Fruit fly (Drosophila melanogaster) ovary, adult (tissue): Measurements from ENCODE around the gene mRpS24.

Source experiments
- CG17801 ChIP-seq: fragments of 200-800 bp; optimal IDR thresholded peaks from 2 replicates; lab custom pipeline; 2019; ENCODE audit warnings: missing biosample characterization, mild to moderate bottlenecking, missing genetic modification characterization, moderate library complexity; ENCODE audit not compliant: partially characterized antibody

mRpS24 gene

dm6 chr3R:24151924-24152809 is 11.2 kb downstream of the mRpS24 start, which contains the start of the genes p38a and CG6178:
Gene p38a, minus strand, starts transcription at chr3R:24152321.
Gene CG6178, plus strand, starts transcription at chr3R:24152347.
- TF ChIP-seq CG17801 (GFP tag; lab: Kevin White, UChicago), result peak; percentile 99

dm6 chr3R:24150103-24150502 is 13.2 kb downstream of the mRpS24 start, which contains the start of gene p38c:
Gene p38c, minus strand, starts transcription at chr3R:24150203.
- no peak for TF ChIP-seq CG17801 (GFP tag; lab: Kevin White, UChicago)

dm6 chr3R:24148838-24149237 is 14.5 kb downstream of the mRpS24 start, which contains the start of gene Slimp:
Gene Slimp, minus strand, starts transcription at chr3R:24148967.
- peak; percentile 42 for TF ChIP-seq CG17801 (GFP tag; lab: Kevin White, UChicago)

- TF ChIP-seq CG17801 (GFP tag; lab: Kevin White, UChicago), result no peak
Observed at dm6 chr3R:24144542-24144941, 18.8 kb downstream of the mRpS24 start.

dm6 chr3R:24143779-24144178 is 19.6 kb downstream of the mRpS24 start:
- TF ChIP-seq CG17801 (GFP tag; lab: Kevin White, UChicago), result no peak

dm6 chr3R:24143372-24143771 is 20.0 kb downstream of the mRpS24 start:
- TF ChIP-seq CG17801 (GFP tag; lab: Kevin White, UChicago), result no peak

dm6 chr3R:24142971-24143370 is 20.4 kb downstream of the mRpS24 start:
- no peak for TF ChIP-seq CG17801 (GFP tag; lab: Kevin White, UChicago)

dm6 chr3R:24141013-24141592 is 22.2 kb downstream of the mRpS24 start, which contains the start of gene Kal1:
Gene Kal1, plus strand, starts transcription at chr3R:24141395.
- TF ChIP-seq CG17801 (GFP tag; lab: Kevin White, UChicago), result peak; percentile 97

- no peak for TF ChIP-seq CG17801 (GFP tag; lab: Kevin White, UChicago)
Observed at dm6 chr3R:24139646-24140130, 23.7 kb downstream of the mRpS24 start.

dm6 chr3R:24138478-24139455 is 24.6 kb downstream of the mRpS24 start:
- TF ChIP-seq CG17801 (GFP tag; lab: Kevin White, UChicago), result no peak

dm6 chr3R:24137311-24137945 is 25.9 kb downstream of the mRpS24 start, which contains the start of gene Npc2f:
Gene Npc2f, plus strand, starts transcription at chr3R:24137895.
- no peak for TF ChIP-seq CG17801 (GFP tag; lab: Kevin White, UChicago)

- TF ChIP-seq CG17801 (GFP tag; lab: Kevin White, UChicago), result peak; percentile 41
Observed at dm6 chr3R:24134580-24134979, 28.8 kb downstream of the mRpS24 start, which contains the start of gene Sec10. Gene Sec10, plus strand, starts transcription at chr3R:24134831.

dm6 chr3R:24130080-24130479 is 33.3 kb downstream of the mRpS24 start, which contains the start of the genes GatB and Tsc1:
Gene GatB, minus strand, starts transcription at chr3R:24130255.
Gene Tsc1, plus strand, starts transcription at chr3R:24130307.
- TF ChIP-seq CG17801 (GFP tag; lab: Kevin White, UChicago), result peak; percentile 41
